Worm (Caenorhabditis elegans): ENCODE measurements around the gene C29A12.1.

DNA sequence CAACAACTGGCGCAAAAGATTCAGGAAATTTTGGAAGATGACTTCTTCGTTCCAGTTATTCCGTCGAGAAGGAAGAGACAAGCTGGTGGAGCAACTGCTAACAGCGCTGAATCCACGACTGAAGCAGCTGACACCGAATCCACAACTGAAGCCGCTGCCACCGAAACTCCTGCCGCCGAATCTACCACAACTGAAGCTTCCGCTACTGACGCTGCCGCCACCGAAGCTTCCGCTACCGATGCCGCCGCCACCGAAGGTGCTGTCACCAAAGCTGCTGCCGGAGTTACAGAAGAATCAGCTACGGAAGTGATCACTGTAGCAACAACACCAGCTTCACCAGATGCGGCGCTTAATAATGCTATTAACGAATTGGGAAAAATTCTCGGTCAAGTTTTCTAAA is 18.8 kb downstream of the C29A12.1 start:
- TF ChIP-seq flh-1 (GFP tag; optimal IDR thresholded peaks at IDR 0.05) (no peak), drap-1 (GFP tag; optimal IDR thresholded peaks at IDR 0.05) (no peak), lin-13 (tag; optimal IDR thresholded peaks at IDR 0.05) (no peak), bed-3 (GFP tag; optimal IDR thresholded peaks at IDR 0.05) (no peak), nhr-28 (tag; optimal IDR thresholded peaks at IDR 0.05) (no peak), mep-1 (tag; optimal IDR thresholded peaks at IDR 0.05) (no peak), unc-62 (GFP tag; optimal IDR thresholded peaks at IDR 0.05) (no peak), ztf-11 (tag; optimal IDR thresholded peaks at IDR 0.05) (no peak), hlh-1 (tag; optimal IDR thresholded peaks at IDR 0.05) (no peak), elt-3 (tag; optimal IDR thresholded peaks at IDR 0.05) (no peak), sptf-1 (tag; optimal IDR thresholded peaks at IDR 0.05) (no peak), lsy-2 (tag; optimal IDR thresholded peaks at IDR 0.05) (no peak), lin-32 (GFP tag; optimal IDR thresholded peaks at IDR 0.05) (no peak)

All from whole organism, mixed stage, embryonic.